Worm (Caenorhabditis elegans): ENCODE data around the gene R166.3.

- TF ChIP-seq pha-4 (tag; optimal IDR thresholded peaks at IDR 0.05) (no peak), ham-2 (GFP tag; optimal IDR thresholded peaks at IDR 0.05) (no peak), nhr-237 (tag; optimal IDR thresholded peaks at IDR 0.05) (no peak), nhr-12 (tag; optimal IDR thresholded peaks at IDR 0.05) (no peak), lin-13 (tag; optimal IDR thresholded peaks at IDR 0.05) (no peak), lsy-2 (tag; optimal IDR thresholded peaks at IDR 0.05) (no peak), hlh-1 (tag; optimal IDR thresholded peaks at IDR 0.05) (no peak), nhr-76 (tag; optimal IDR thresholded peaks at IDR 0.05) (no peak), unc-62 (GFP tag; optimal IDR thresholded peaks at IDR 0.05) (no peak), ceh-43 (GFP tag; optimal IDR thresholded peaks at IDR 0.05) (no peak)
Observed at ce11 chrII:10564578-10564977, 25.4 kb upstream of the R166.3 start, which contains the start of the genes C06A1.6 and C06A1.7.
